Worm (Caenorhabditis elegans): ENCODE results near the gene C11D2.3.

Gene C11D2.3

ce11 chrIV:6156833-6157232 lies 5.2 kb downstream of the C11D2.3 start, which contains the start of gene C11D2.4 (continued):
- TF ChIP-seq lin-13 (GFP tag; optimal IDR thresholded peaks at IDR 0.05) = no peak
- peak; percentile 57 for TF ChIP-seq nhr-20 (tag; optimal IDR thresholded peaks at IDR 0.05)
- no peak for TF ChIP-seq isw-1 (GFP tag; IDR thresholded peaks at IDR 0.05)
- TF ChIP-seq lin-35 (GFP tag; optimal IDR thresholded peaks at IDR 0.05) = peak; percentile 36 to 72
- no peak for TF ChIP-seq jun-1 (tag; optimal IDR thresholded peaks at IDR 0.05)
- peak; percentile 48 for TF ChIP-seq irx-1 (tag; optimal IDR thresholded peaks at IDR 0.05)
- peak; percentile 49 for TF ChIP-seq xbp-1 (tag; optimal IDR thresholded peaks at IDR 0.05)
- TF ChIP-seq mef-2 (tag; optimal IDR thresholded peaks at IDR 0.05) = no peak
- TF ChIP-seq elt-2 (tag; optimal IDR thresholded peaks at IDR 0.05) = no peak
- TF ChIP-seq nhr-71 (tag; optimal IDR thresholded peaks at IDR 0.05) = peak; percentile 71
- no peak for TF ChIP-seq ceh-90 (tag; optimal IDR thresholded peaks at IDR 0.05)
- TF ChIP-seq tlp-1 (tag; optimal IDR thresholded peaks at IDR 0.05) = no peak
- no peak for TF ChIP-seq ama-1 (optimal IDR thresholded peaks at IDR 0.05)

- TF ChIP-seq lin-35 (GFP tag; optimal IDR thresholded peaks at IDR 0.05) = no peak
- TF ChIP-seq nhr-71 (tag; optimal IDR thresholded peaks at IDR 0.05) = no peak
- no peak for TF ChIP-seq rnt-1 (tag; optimal IDR thresholded peaks at IDR 0.05)
- TF ChIP-seq nhr-12 (tag; optimal IDR thresholded peaks at IDR 0.05) = no peak
- no peak for TF ChIP-seq unc-130 (tag; optimal IDR thresholded peaks at IDR 0.05)
- TF ChIP-seq efl-3 (GFP tag; optimal IDR thresholded peaks at IDR 0.05) = no peak
- TF ChIP-seq mep-1 (tag; optimal IDR thresholded peaks at IDR 0.05) = no peak
- no peak for TF ChIP-seq efl-1 (optimal IDR thresholded peaks at IDR 0.05)
- no peak for TF ChIP-seq efl-1 (GFP tag; optimal IDR thresholded peaks at IDR 0.05 in 1 of 2)
These were observed 8.0 kb downstream of the C11D2.3 start for ce11 chrIV:6159616-6160015.

ce11 chrIV:6165787-6166186 lies 14.2 kb downstream of the C11D2.3 start:
- no peak for TF ChIP-seq snpc-4 (tag; optimal IDR thresholded peaks at IDR 0.05)
- TF ChIP-seq mdl-1 (tag; optimal IDR thresholded peaks at IDR 0.05) = no peak

ce11 chrIV:6172959-6173358 lies 21.3 kb downstream of the C11D2.3 start:
- TF ChIP-seq sup-37 (GFP tag; optimal IDR thresholded peaks at IDR 0.05) (no peak), nhr-237 (tag; optimal IDR thresholded peaks at IDR 0.05) (no peak), lsy-2 (tag; optimal IDR thresholded peaks at IDR 0.05) (no peak), mef-2 (tag; optimal IDR thresholded peaks at IDR 0.05) (no peak), xbp-1 (tag; optimal IDR thresholded peaks at IDR 0.05) (no peak), ama-1 (optimal IDR thresholded peaks at IDR 0.05) (no peak), fkh-10 (GFP tag; optimal IDR thresholded peaks at IDR 0.05) (peak; percentile 68), nhr-19 (GFP tag; conservative IDR thresholded peaks at IDR 0.05) (no peak), C34B4.2 (tag; optimal IDR thresholded peaks at IDR 0.05) (no peak), lin-14 (GFP tag; optimal IDR thresholded peaks at IDR 0.05) (peak; percentile 53)

- TF ChIP-seq fkh-10 (GFP tag; optimal IDR thresholded peaks at IDR 0.05) (peak; percentile 25), C34B4.2 (tag; optimal IDR thresholded peaks at IDR 0.05) (no peak), lin-14 (GFP tag; optimal IDR thresholded peaks at IDR 0.05) (peak; percentile 58), nhr-85 (tag) (peak; percentile 32)
These were observed 25.8 kb downstream of the C11D2.3 start for ce11 chrIV:6177383-6177782.

ce11 chrIV:6183757-6184156 lies 32.1 kb downstream of the C11D2.3 start, which contains the start of gene unc-77:
Gene unc-77 (minus strand): TSS chrIV:6183857.
- TF ChIP-seq C34B4.2 (tag; optimal IDR thresholded peaks at IDR 0.05) = no peak
- TF ChIP-seq alr-1 (tag; optimal IDR thresholded peaks at IDR 0.05; ENCODE audit: borderline replicate concordance) = no peak
- TF ChIP-seq pax-3 (tag; optimal IDR thresholded peaks at IDR 0.05) = no peak
- no peak for TF ChIP-seq nhr-76 (tag; optimal IDR thresholded peaks at IDR 0.05)
- no peak for TF ChIP-seq xbp-1 (tag; optimal IDR thresholded peaks at IDR 0.05)
- TF ChIP-seq fkh-10 (GFP tag; optimal IDR thresholded peaks at IDR 0.05) = no peak
- TF ChIP-seq jun-1 (tag; optimal IDR thresholded peaks at IDR 0.05) = no peak
- no peak for TF ChIP-seq hlh-4 (tag; optimal IDR thresholded peaks at IDR 0.05)
- no peak for TF ChIP-seq nhr-84 (tag; optimal IDR thresholded peaks at IDR 0.05)
- TF ChIP-seq dsc-1 (tag; optimal IDR thresholded peaks at IDR 0.05) = no peak

All from whole organism, L1 larva.